Worm (Caenorhabditis elegans) whole organism, L1 larva: ENCODE measurements around the gene snb-7.

ENCODE experiments used
- ama-1 ChIP-seq: fragments of 150-350 bp; optimal IDR thresholded peaks from 2 replicates; lab custom pipeline; 2014
- blmp-1 ChIP-seq: fragments of 150-350 bp; optimal IDR thresholded peaks from 2 replicates; lab custom pipeline; 2014; ENCODE audit warnings: missing biosample characterization, missing genetic modification characterization
- ceh-8 ChIP-seq: fragments of 200-800 bp; sonication (Bioruptor generic); optimal IDR thresholded peaks from 2 replicates; lab custom pipeline; 2018; ENCODE audit warnings: mild to moderate bottlenecking, missing genetic modification characterization, moderate library complexity, missing compliant biosample characterization
- lin-13 ChIP-seq: fragments of 150-350 bp; optimal IDR thresholded peaks from 2 replicates; lab custom pipeline; 2014; ENCODE audit warnings: missing biosample characterization, missing genetic modification reagents, missing genetic modification characterization
- lin-35 ChIP-seq, 2 experiments: fragments of 150-350 bp; optimal IDR thresholded peaks; 2 replicates each; lab custom pipeline; 2014; ENCODE audit warnings: missing biosample characterization in 2 of 2, missing genetic modification characterization in 2 of 2, missing genetic modification reagents in 2 of 2
- lir-3 ChIP-seq: sonication (generic microtip); optimal IDR thresholded peaks from 2 replicates; lab custom pipeline; 2016; ENCODE audit warnings: mild to moderate bottlenecking, missing genetic modification characterization, moderate library complexity, missing compliant biosample characterization; ENCODE audit not compliant: poor library complexity
- lsy-2 ChIP-seq, 2 experiments: fragments of 150-350 bp; optimal IDR thresholded peaks; 2 replicates each; lab custom pipeline; 2014; ENCODE audit warnings: missing biosample characterization in 2 of 2, missing genetic modification characterization in 2 of 2
- mdl-1 ChIP-seq, 2 experiments: fragments of 150-350 bp; optimal IDR thresholded peaks; 2 replicates each; lab custom pipeline; 2014 to 2017; ENCODE audit warnings: missing biosample characterization in 2 of 2, missing genetic modification characterization in 2 of 2, inconsistent platforms in 1 of 2
- nhr-47 ChIP-seq: sonication (generic microtip); optimal IDR thresholded peaks from 2 replicates; lab custom pipeline; 2016; ENCODE audit warnings: mild to moderate bottlenecking, missing genetic modification characterization, moderate library complexity, missing compliant biosample characterization
- snu-23 ChIP-seq: sonication (generic microtip); optimal IDR thresholded peaks from 2 replicates; lab custom pipeline; 2016; ENCODE audit warnings: missing genetic modification characterization, missing compliant biosample characterization
- unc-130 ChIP-seq: fragments of 150-350 bp; optimal IDR thresholded peaks from 2 replicates; lab custom pipeline; 2017; ENCODE audit warnings: missing biosample characterization, missing genetic modification characterization, inconsistent platforms
- unc-62 ChIP-seq: fragments of 150-350 bp; optimal IDR thresholded peaks from 2 replicates; lab custom pipeline; 2014; ENCODE audit warnings: missing biosample characterization, missing genetic modification reagents, missing genetic modification characterization
- zag-1 ChIP-seq: fragments of 150-350 bp; optimal IDR thresholded peaks from 2 replicates; lab custom pipeline; 2014; ENCODE audit warnings: missing biosample characterization, missing genetic modification characterization
- ztf-11 ChIP-seq, 2 experiments: sonication (generic microtip); optimal IDR thresholded peaks; 2 replicates each; lab custom pipeline; 2016 to 2017; ENCODE audit warnings: missing genetic modification characterization in 2 of 2, missing biosample characterization in 1 of 2, missing compliant biosample characterization in 1 of 2

ce11 chrIV:12537694-12538093 lies 23.0 kb upstream of the snb-7 start:
- no peak for TF ChIP-seq mdl-1 (tag; optimal IDR thresholded peaks at IDR 0.05; lab: Kevin White, UChicago)
- TF ChIP-seq unc-62 (GFP tag; lab: Kevin White, UChicago) = no peak
- no peak for TF ChIP-seq ceh-8 (GFP tag; lab: Kevin White, UChicago)
- no peak for TF ChIP-seq zag-1
- TF ChIP-seq lir-3 = no peak
- no peak for TF ChIP-seq lsy-2 (tag; optimal IDR thresholded peaks at IDR 0.05; lab: Kevin White, UChicago)
- no peak for TF ChIP-seq lin-13 (GFP tag; lab: Kevin White, UChicago)
- no peak for TF ChIP-seq snu-23
- no peak for TF ChIP-seq lin-35 (GFP tag; optimal IDR thresholded peaks at IDR 0.05; lab: Kevin White, UChicago)
- TF ChIP-seq ztf-11 (tag; optimal IDR thresholded peaks at IDR 0.05; lab: Kevin White, UChicago) = no peak
- no peak for TF ChIP-seq blmp-1 (tag; lab: Kevin White, UChicago)
- TF ChIP-seq ama-1 (lab: Kevin White, UChicago) = no peak
- no peak for TF ChIP-seq unc-130 (tag; lab: Kevin White, UChicago)
- TF ChIP-seq nhr-47 (tag; lab: Kevin White, UChicago) = no peak
